Worm (Caenorhabditis elegans) whole organism, L4 larva: ENCODE data around the gene mtl-1.

Experiments used
- D1046.2 ChIP-seq: fragments of 200-800 bp; sonication (Bioruptor generic); IDR thresholded peaks from 2 replicates; pipeline ENCODE4 v1.3.6; 2022; ENCODE audit warnings: missing genetic modification characterization, missing compliant biosample characterization
- F10B5.3 ChIP-seq: sonication (generic microtip); optimal IDR thresholded peaks from 2 replicates; lab custom pipeline; 2016; ENCODE audit warnings: mild to moderate bottlenecking, missing genetic modification characterization, missing compliant biosample characterization
- F26F4.8 ChIP-seq: fragments of 200-800 bp; sonication (Bioruptor generic); conservative IDR thresholded peaks from 2 replicates; pipeline ENCODE4 v1.3.6; 2022; ENCODE audit warnings: missing genetic modification characterization, missing compliant biosample characterization
- R02D3.7 ChIP-seq: fragments of 150-350 bp; sonication (generic microtip); optimal IDR thresholded peaks from 3 replicates; lab custom pipeline; 2014; ENCODE audit warnings: missing biosample characterization, missing genetic modification characterization
- T20F7.1 ChIP-seq: fragments of 200-800 bp; sonication (Bioruptor generic); optimal IDR thresholded peaks from 2 replicates; lab custom pipeline; 2018; ENCODE audit warnings: mild to moderate bottlenecking, missing genetic modification characterization, missing compliant biosample characterization
- Y105C5A.15 ChIP-seq: fragments of 200-800 bp; sonication (Bioruptor generic); IDR thresholded peaks from 2 replicates; pipeline ENCODE4 v1.3.6; 2022; ENCODE audit warnings: missing genetic modification characterization, missing compliant biosample characterization
- Y48G9A.11 ChIP-seq: fragments of 200-800 bp; sonication (Bioruptor generic); IDR thresholded peaks from 2 replicates; pipeline ENCODE4 v1.3.6; 2022; ENCODE audit warnings: missing genetic modification reagents, missing genetic modification characterization, missing compliant biosample characterization
- Y5F2A.4 ChIP-seq: fragments of 200-800 bp; sonication (Bioruptor generic); optimal IDR thresholded peaks from 2 replicates; lab custom pipeline; 2018; ENCODE audit warnings: mild to moderate bottlenecking, missing genetic modification characterization, missing compliant biosample characterization
- ZK337.2 ChIP-seq: fragments of 200-800 bp; sonication (Bioruptor generic); IDR thresholded peaks from 2 replicates; pipeline ENCODE4 v1.3.6; 2022; ENCODE audit warnings: missing genetic modification reagents, missing genetic modification characterization, missing compliant biosample characterization
- ZK546.5 ChIP-seq, 2 experiments: sonication (generic microtip); optimal IDR thresholded peaks; 2 replicates each; lab custom pipeline; 2017; ENCODE audit warnings: missing biosample characterization in 2 of 2, missing genetic modification characterization in 2 of 2
- ceh-82 ChIP-seq: sonication (generic microtip); optimal IDR thresholded peaks from 2 replicates; lab custom pipeline; 2017; ENCODE audit warnings: missing biosample characterization, missing genetic modification characterization
- daf-16 ChIP-seq, 3 experiments: sonication (generic microtip); optimal IDR thresholded peaks; 2 replicates each; lab custom pipeline; 2016 to 2017; ENCODE audit warnings: missing genetic modification characterization in 3 of 3, missing genetic modification reagents in 3 of 3, mild to moderate bottlenecking in 2 of 3, missing compliant biosample characterization in 2 of 3, missing biosample characterization in 1 of 3, moderate library complexity in 1 of 3
- daf-19 ChIP-seq: fragments of 200-800 bp; sonication (Bioruptor generic); conservative IDR thresholded peaks from 2 replicates; pipeline ENCODE4 v1.3.6; 2022; ENCODE audit warnings: missing genetic modification characterization, missing compliant biosample characterization
- daf-8 ChIP-seq: fragments of 200-800 bp; sonication (Bioruptor generic); IDR thresholded peaks from 2 replicates; pipeline ENCODE4 v1.3.6; 2022; ENCODE audit warnings: missing genetic modification characterization, missing compliant biosample characterization
- dmd-6 ChIP-seq: fragments of 200-800 bp; sonication (Bioruptor generic); IDR thresholded peaks from 2 replicates; pipeline ENCODE4 v1.3.6; 2022; ENCODE audit warnings: missing genetic modification reagents, missing genetic modification characterization, missing compliant biosample characterization
- duxl-1 ChIP-seq: sonication (generic microtip); optimal IDR thresholded peaks from 2 replicates; lab custom pipeline; 2016; ENCODE audit warnings: mild to moderate bottlenecking, missing genetic modification characterization, moderate library complexity, missing compliant biosample characterization; ENCODE audit not compliant: poor library complexity
- dve-1 ChIP-seq: sonication (generic microtip); optimal IDR thresholded peaks from 2 replicates; lab custom pipeline; 2017; ENCODE audit warnings: antibody characterized with exemption, mild to moderate bottlenecking, missing genetic modification characterization, missing compliant biosample characterization; ENCODE audit not compliant: insufficient read depth
- hif-1 ChIP-seq, 2 experiments: sonication (generic microtip); optimal IDR thresholded peaks; 2 replicates each; lab custom pipeline; 2016 to 2017; ENCODE audit warnings: missing compliant biosample characterization in 2 of 2, missing genetic modification characterization in 2 of 2, missing genetic modification reagents in 2 of 2, missing genotype in 2 of 2, mild to moderate bottlenecking in 1 of 2
- hlh-11 ChIP-seq: fragments of 200-800 bp; sonication (Bioruptor generic); optimal IDR thresholded peaks from 2 replicates; lab custom pipeline; 2018; ENCODE audit warnings: mild to moderate bottlenecking, missing genetic modification characterization, missing compliant biosample characterization
- hlh-30 ChIP-seq: sonication (generic microtip); optimal IDR thresholded peaks from 2 replicates; lab custom pipeline; 2017; ENCODE audit warnings: antibody characterized with exemption, mild to moderate bottlenecking, missing genetic modification characterization, missing compliant biosample characterization; ENCODE audit not compliant: insufficient read depth
- hmg-1.1 ChIP-seq: fragments of 200-800 bp; sonication (Bioruptor generic); IDR thresholded peaks from 2 replicates; pipeline ENCODE4 v1.3.6; 2022; ENCODE audit warnings: missing genetic modification reagents, missing genetic modification characterization, missing compliant biosample characterization
- lin-13 ChIP-seq: fragments of 150-350 bp; optimal IDR thresholded peaks from 2 replicates; lab custom pipeline; 2014; ENCODE audit warnings: missing biosample characterization, missing genetic modification reagents, missing genetic modification characterization
- lin-15B ChIP-seq: fragments of 150-350 bp; sonication (generic microtip); optimal IDR thresholded peaks from 3 replicates; lab custom pipeline; 2014; ENCODE audit warnings: missing biosample characterization, missing genetic modification characterization
- lin-29 ChIP-seq: fragments of 200-800 bp; sonication (Bioruptor generic); IDR thresholded peaks from 2 replicates; pipeline ENCODE4 v1.3.6; 2022; ENCODE audit warnings: missing genetic modification reagents, missing genetic modification characterization, missing compliant biosample characterization
- lsy-2 ChIP-seq, 2 experiments: fragments of 150-350 bp in 1 of 2; sonication (generic microtip) in 1 of 2; optimal IDR thresholded peaks; 2 replicates each; lab custom pipeline; 2014 to 2017; ENCODE audit warnings: missing biosample characterization in 2 of 2, missing genetic modification characterization in 2 of 2
- mep-1 ChIP-seq: fragments of 150-350 bp; sonication (generic microtip); optimal IDR thresholded peaks from 3 replicates; lab custom pipeline; 2014; ENCODE audit warnings: missing biosample characterization, missing genetic modification characterization
- mes-2 ChIP-seq: sonication (generic microtip); optimal IDR thresholded peaks from 2 replicates; lab custom pipeline; 2016; ENCODE audit warnings: missing genotype, mild to moderate bottlenecking, missing genetic modification characterization, missing compliant biosample characterization; ENCODE audit not compliant: poor library complexity, severe bottlenecking
- mxl-3 ChIP-seq: fragments of 200-800 bp; sonication (Bioruptor generic); optimal IDR thresholded peaks from 2 replicates; lab custom pipeline; 2018; ENCODE audit warnings: mild to moderate bottlenecking, missing genetic modification characterization, missing compliant biosample characterization
- nhr-10 ChIP-seq: fragments of 150-350 bp; optimal IDR thresholded peaks from 2 replicates; lab custom pipeline; 2014; ENCODE audit warnings: missing biosample characterization, missing genetic modification characterization
- nhr-102 ChIP-seq: sonication (generic microtip); optimal IDR thresholded peaks from 2 replicates; lab custom pipeline; 2016; ENCODE audit warnings: mild to moderate bottlenecking, missing genetic modification characterization, moderate library complexity, missing compliant biosample characterization
- nhr-28 ChIP-seq: fragments of 150-350 bp; optimal IDR thresholded peaks from 2 replicates; lab custom pipeline; 2014; ENCODE audit warnings: missing biosample characterization, missing genetic modification characterization
- nhr-41 ChIP-seq: fragments of 200-800 bp; sonication (Bioruptor generic); IDR thresholded peaks from 2 replicates; pipeline ENCODE4 v1.3.6; 2022; ENCODE audit warnings: missing genetic modification reagents, missing genetic modification characterization, missing compliant biosample characterization
- nhr-42 ChIP-seq: fragments of 200-800 bp; sonication (Bioruptor generic); IDR thresholded peaks from 2 replicates; pipeline ENCODE4 v1.3.6; 2022; ENCODE audit warnings: missing genetic modification characterization, missing compliant biosample characterization
- nhr-48 ChIP-seq: sonication (generic microtip); optimal IDR thresholded peaks from 2 replicates; lab custom pipeline; 2016; ENCODE audit warnings: mild to moderate bottlenecking, missing genetic modification characterization, missing compliant biosample characterization
- nhr-6 ChIP-seq: fragments of 150-350 bp; optimal IDR thresholded peaks from 2 replicates; lab custom pipeline; 2014; ENCODE audit warnings: missing biosample characterization, missing genetic modification characterization
- php-3 ChIP-seq: fragments of 200-800 bp; sonication (Bioruptor generic); IDR thresholded peaks from 2 replicates; pipeline ENCODE4 v1.3.6; 2022; ENCODE audit warnings: missing genetic modification reagents, missing genetic modification characterization, missing compliant biosample characterization
- set-16 ChIP-seq: fragments of 200-800 bp; sonication (Bioruptor generic); IDR thresholded peaks from 2 replicates; pipeline ENCODE4 v1.3.6; 2022; ENCODE audit warnings: missing genetic modification reagents, missing genetic modification characterization, missing compliant biosample characterization
- snpc-1.2 ChIP-seq: fragments of 200-800 bp; sonication (Bioruptor generic); IDR thresholded peaks from 2 replicates; pipeline ENCODE4 v1.3.6; 2022; ENCODE audit warnings: missing genetic modification reagents, missing genetic modification characterization, missing compliant biosample characterization
- snpc-4 ChIP-seq: fragments of 150-350 bp; optimal IDR thresholded peaks from 2 replicates; lab custom pipeline; 2014; ENCODE audit warnings: missing biosample characterization, missing genetic modification characterization
- spr-3 ChIP-seq: fragments of 200-800 bp; sonication (Bioruptor generic); optimal IDR thresholded peaks from 2 replicates; lab custom pipeline; 2018; ENCODE audit warnings: mild to moderate bottlenecking, missing genetic modification characterization, missing compliant biosample characterization
- tra-1 ChIP-seq: fragments of 200-800 bp; sonication (Bioruptor generic); IDR thresholded peaks from 2 replicates; pipeline ENCODE4 v1.3.6; 2022; ENCODE audit warnings: missing genetic modification reagents, missing genetic modification characterization, missing compliant biosample characterization
- unc-62 ChIP-seq, 3 experiments: fragments of 150-350 bp in 1 of 3; sonication (generic microtip); optimal IDR thresholded peaks in 2 of 3; peaks in 1 of 3; 1 replicate in 1 of 3; 2 replicates in 2 of 3; lab custom pipeline; 2014 to 2017; ENCODE audit warnings: missing biosample characterization in 3 of 3, missing genetic modification characterization in 3 of 3, missing genetic modification reagents in 3 of 3, missing genotype in 1 of 3
- zag-1 ChIP-seq: fragments of 150-350 bp; optimal IDR thresholded peaks from 2 replicates; lab custom pipeline; 2014; ENCODE audit warnings: missing biosample characterization, missing genetic modification characterization

mtl-1 gene

ce11 chrV:6658765-6659164, 32.9 kb downstream of the mtl-1 start (continued):
- no peak for TF ChIP-seq php-3 (GFP tag; lab: Robert Waterston, UW)
- TF ChIP-seq lin-29 (GFP tag; lab: Robert Waterston, UW): no peak
- no peak for TF ChIP-seq spr-3
- TF ChIP-seq nhr-10 (tag; lab: Kevin White, UChicago): no peak
- no peak for TF ChIP-seq nhr-6 (tag; lab: Kevin White, UChicago)
- TF ChIP-seq mxl-3 (GFP tag; lab: Kevin White, UChicago): peak; percentile 24
- no peak for TF ChIP-seq snpc-1.2 (GFP tag; lab: Robert Waterston, UW)
- no peak for TF ChIP-seq nhr-48 (tag; lab: Kevin White, UChicago)
- TF ChIP-seq T20F7.1 (GFP tag; lab: Kevin White, UChicago): no peak
- TF ChIP-seq hlh-11 (tag; lab: Kevin White, UChicago): peak; percentile 35
- peak; percentile 64 for TF ChIP-seq set-16 (GFP tag; lab: Robert Waterston, UW)
- TF ChIP-seq hif-1 (tag; optimal IDR thresholded peaks at IDR 0.05; lab: Kevin White, UChicago): peak in 1 of 2 experiments; percentile 62
- peak; percentile 57 for TF ChIP-seq mep-1
- no peak for TF ChIP-seq ZK546.5 (tag; optimal IDR thresholded peaks at IDR 0.05; lab: Kevin White, UChicago)
- TF ChIP-seq zag-1 (tag; lab: Kevin White, UChicago): no peak

DNA sequence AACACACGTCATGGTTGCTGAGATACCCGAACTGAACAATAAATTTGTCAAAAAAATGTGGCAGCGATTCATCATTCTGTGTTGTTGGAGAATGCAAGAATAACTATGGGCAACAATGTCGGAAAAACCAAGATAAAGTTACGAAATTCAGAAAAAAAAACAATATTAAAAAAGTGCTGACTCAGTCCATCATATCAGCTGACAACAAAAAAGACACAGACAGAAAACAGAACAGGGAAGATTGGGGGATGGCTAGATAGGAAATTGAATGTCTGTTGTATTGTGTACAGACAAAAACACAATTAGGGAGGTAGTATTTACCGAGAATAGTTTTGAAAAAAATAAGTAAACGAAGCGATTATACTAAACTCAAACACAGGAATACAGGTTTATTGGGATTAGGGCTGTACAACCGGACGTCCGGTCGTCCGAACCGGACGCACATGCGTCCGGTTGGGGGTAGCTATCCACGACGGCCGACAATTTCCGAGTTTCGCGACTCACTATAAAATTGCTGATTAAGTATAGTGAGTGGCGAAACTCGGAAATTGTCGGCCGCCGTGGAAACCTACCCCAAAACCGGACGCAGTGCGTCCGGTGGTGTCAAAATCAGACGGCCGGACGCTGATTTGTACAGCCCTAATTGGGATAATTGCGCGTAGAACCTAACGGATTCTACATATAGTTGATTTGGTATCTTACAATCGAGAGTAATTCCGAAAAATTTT, 34.0 kb downstream of the mtl-1 start:
- TF ChIP-seq F26F4.8 (GFP tag; lab: Robert Waterston, UW) (no peak), tra-1 (GFP tag; lab: Robert Waterston, UW) (0 out of 2 replicates have a peak, but pooled peaks have one; percentile 40), spr-3 (no peak), lsy-2 (tag; optimal IDR thresholded peaks at IDR 0.05; lab: Kevin White, UChicago) (no peak), hlh-30 (peak; percentile 60), T20F7.1 (GFP tag; lab: Kevin White, UChicago) (peak; percentile 22), unc-62 (GFP tag; optimal IDR thresholded peaks at IDR 0.05 in 1 of 2; lab: Kevin White, UChicago) (peak in 1 of 2 experiments; percentile 31), unc-62 (tag; optimal IDR thresholded peaks at IDR 0.05; lab: Kevin White, UChicago) (no peak), dve-1 (tag; lab: Kevin White, UChicago) (peak; percentile 59), hlh-11 (tag; lab: Kevin White, UChicago) (peak; percentile 14), Y48G9A.11 (0 out of 2 replicates have a peak, but pooled peaks have one; percentile 11), snpc-4 (tag; lab: Kevin White, UChicago) (peak; percentile 40), mes-2 (peak; percentile 1), daf-16 (GFP tag; optimal IDR thresholded peaks at IDR 0.05; lab: Kevin White, UChicago) (no peak), daf-16 (tag; optimal IDR thresholded peaks at IDR 0.05; lab: Kevin White, UChicago) (peak; percentile 72), nhr-28 (tag; lab: Kevin White, UChicago) (peak; percentile 22)
- TF ChIP-seq, all 104 proteins: peak for 11

ce11 chrV:6656451-6657115, 35.1 kb downstream of the mtl-1 start, which contains the start of gene snb-1:
snb-1 (minus strand) TSS chrV:6656501.
- TF ChIP-seq R02D3.7 (tag; lab: Kevin White, UChicago) (no peak), ZK337.2 (GFP tag; lab: Robert Waterston, UW) (no peak), php-3 (GFP tag; lab: Robert Waterston, UW) (no peak), nhr-42 (no peak), F10B5.3 (tag; lab: Kevin White, UChicago) (no peak), ceh-82 (no peak), lin-13 (GFP tag; lab: Kevin White, UChicago) (peak; percentile 69), dmd-6 (peak; percentile 23; the same call in 1 of the 2 replicates), nhr-102 (tag; lab: Kevin White, UChicago) (peak; percentile 5), tra-1 (GFP tag; lab: Robert Waterston, UW) (0 out of 2 replicates have a peak, but pooled peaks have one; percentile 4), daf-19 (GFP tag; lab: Robert Waterston, UW) (no peak), lin-15B (tag; lab: Kevin White, UChicago) (no peak), snpc-4 (tag; lab: Kevin White, UChicago) (no peak), nhr-41 (no peak), Y5F2A.4 (GFP tag; lab: Kevin White, UChicago) (no peak), D1046.2 (GFP tag; lab: Robert Waterston, UW) (no peak), Y105C5A.15 (GFP tag; lab: Robert Waterston, UW) (no peak), nhr-10 (tag; lab: Kevin White, UChicago) (no peak), mep-1 (peak; percentile 69), hmg-1.1 (peak; percentile 39), daf-8 (GFP tag; lab: Robert Waterston, UW) (no peak), duxl-1 (tag; lab: Kevin White, UChicago) (no peak)
